Worm (Caenorhabditis elegans) whole organism, L4 larva: ENCODE data around the gene gst-35.

Source experiments
- F10B5.3 ChIP-seq: sonication (generic microtip); optimal IDR thresholded peaks from 2 replicates; lab custom pipeline; 2016; ENCODE audit warnings: mild to moderate bottlenecking, missing genetic modification characterization, missing compliant biosample characterization
- F26F4.8 ChIP-seq: fragments of 200-800 bp; sonication (Bioruptor generic); conservative IDR thresholded peaks from 2 replicates; pipeline ENCODE4 v1.3.6; 2022; ENCODE audit warnings: missing genetic modification characterization, missing compliant biosample characterization
- R02D3.7 ChIP-seq: fragments of 150-350 bp; sonication (generic microtip); optimal IDR thresholded peaks from 3 replicates; lab custom pipeline; 2014; ENCODE audit warnings: missing biosample characterization, missing genetic modification characterization
- T26A8.4 ChIP-seq: fragments of 200-800 bp; sonication (Bioruptor generic); IDR thresholded peaks from 2 replicates; pipeline ENCODE4 v1.3.6; 2022; ENCODE audit warnings: missing genetic modification characterization, missing compliant biosample characterization
- Y75B8A.6 ChIP-seq: fragments of 200-800 bp; sonication (Bioruptor generic); IDR thresholded peaks from 2 replicates; pipeline ENCODE4 v1.3.6; 2022; ENCODE audit warnings: missing genetic modification reagents, missing genetic modification characterization, missing compliant biosample characterization
- ZK337.2 ChIP-seq: fragments of 200-800 bp; sonication (Bioruptor generic); IDR thresholded peaks from 2 replicates; pipeline ENCODE4 v1.3.6; 2022; ENCODE audit warnings: missing genetic modification reagents, missing genetic modification characterization, missing compliant biosample characterization
- ama-1 ChIP-seq: fragments of 150-350 bp; optimal IDR thresholded peaks from 2 replicates; lab custom pipeline; 2014; ENCODE audit warnings: inconsistent platforms, mixed read lengths
- arid-1 ChIP-seq: fragments of 200-800 bp; sonication (Bioruptor generic); conservative IDR thresholded peaks from 2 replicates; pipeline ENCODE4 v1.3.6; 2022; ENCODE audit warnings: missing genetic modification reagents, missing genetic modification characterization, missing compliant biosample characterization
- ceh-20 ChIP-seq: fragments of 200-800 bp; sonication (Bioruptor generic); IDR thresholded peaks from 2 replicates; pipeline ENCODE4 v1.3.6; 2022; ENCODE audit warnings: missing genetic modification reagents, missing genetic modification characterization, missing compliant biosample characterization
- ceh-32 ChIP-seq: sonication (generic microtip); optimal IDR thresholded peaks from 2 replicates; lab custom pipeline; 2016; ENCODE audit warnings: mild to moderate bottlenecking, missing genetic modification characterization, missing compliant biosample characterization; ENCODE audit not compliant: poor library complexity
- ceh-44 ChIP-seq: fragments of 200-800 bp; sonication (Bioruptor generic); IDR thresholded peaks from 2 replicates; pipeline ENCODE4 v1.3.6; 2022; ENCODE audit warnings: missing genetic modification reagents, missing genetic modification characterization, missing compliant biosample characterization
- ceh-62 ChIP-seq: sonication (generic microtip); optimal IDR thresholded peaks from 2 replicates; lab custom pipeline; 2017; ENCODE audit warnings: missing biosample characterization, missing genetic modification characterization
- ceh-82 ChIP-seq: sonication (generic microtip); optimal IDR thresholded peaks from 2 replicates; lab custom pipeline; 2017; ENCODE audit warnings: missing biosample characterization, missing genetic modification characterization
- ctbp-1 ChIP-seq: fragments of 200-800 bp; sonication (Bioruptor generic); IDR thresholded peaks from 2 replicates; pipeline ENCODE4 v1.3.6; 2022; ENCODE audit warnings: missing genetic modification reagents, missing genetic modification characterization, missing compliant biosample characterization
- daf-12 ChIP-seq: fragments of 150-350 bp; optimal IDR thresholded peaks from 2 replicates; lab custom pipeline; 2014; ENCODE audit warnings: missing biosample characterization, missing genetic modification reagents, missing genetic modification characterization
- daf-19 ChIP-seq: fragments of 200-800 bp; sonication (Bioruptor generic); conservative IDR thresholded peaks from 2 replicates; pipeline ENCODE4 v1.3.6; 2022; ENCODE audit warnings: missing genetic modification characterization, missing compliant biosample characterization
- dmd-8 ChIP-seq: fragments of 200-800 bp; sonication (Bioruptor generic); IDR thresholded peaks from 2 replicates; pipeline ENCODE4 v1.3.6; 2022; ENCODE audit warnings: missing genetic modification characterization, missing compliant biosample characterization
- dmd-9 ChIP-seq: fragments of 200-800 bp; sonication (Bioruptor generic); IDR thresholded peaks from 2 replicates; pipeline ENCODE4 v1.3.6; 2022; ENCODE audit warnings: missing genetic modification reagents, missing genetic modification characterization, missing compliant biosample characterization
- dpl-1 ChIP-seq: fragments of 150-350 bp; optimal IDR thresholded peaks from 2 replicates; lab custom pipeline; 2014; ENCODE audit warnings: missing biosample characterization, missing genetic modification reagents, missing genetic modification characterization
- duxl-1 ChIP-seq: sonication (generic microtip); optimal IDR thresholded peaks from 2 replicates; lab custom pipeline; 2016; ENCODE audit warnings: mild to moderate bottlenecking, missing genetic modification characterization, moderate library complexity, missing compliant biosample characterization; ENCODE audit not compliant: poor library complexity
- dve-1 ChIP-seq: sonication (generic microtip); optimal IDR thresholded peaks from 2 replicates; lab custom pipeline; 2017; ENCODE audit warnings: antibody characterized with exemption, mild to moderate bottlenecking, missing genetic modification characterization, missing compliant biosample characterization; ENCODE audit not compliant: insufficient read depth
- egl-43 ChIP-seq: fragments of 200-800 bp; sonication (Bioruptor generic); IDR thresholded peaks from 2 replicates; pipeline ENCODE4 v1.3.6; 2022; ENCODE audit warnings: missing genetic modification reagents, missing genetic modification characterization, missing compliant biosample characterization
- gei-8 ChIP-seq: fragments of 200-800 bp; sonication (Bioruptor generic); optimal IDR thresholded peaks from 2 replicates; lab custom pipeline; 2018; ENCODE audit warnings: mild to moderate bottlenecking, missing genetic modification characterization, missing compliant biosample characterization
- hlh-30 ChIP-seq: sonication (generic microtip); optimal IDR thresholded peaks from 2 replicates; lab custom pipeline; 2017; ENCODE audit warnings: antibody characterized with exemption, mild to moderate bottlenecking, missing genetic modification characterization, missing compliant biosample characterization; ENCODE audit not compliant: insufficient read depth
- hmg-1.1 ChIP-seq: fragments of 200-800 bp; sonication (Bioruptor generic); IDR thresholded peaks from 2 replicates; pipeline ENCODE4 v1.3.6; 2022; ENCODE audit warnings: missing genetic modification reagents, missing genetic modification characterization, missing compliant biosample characterization
- jun-1 ChIP-seq: fragments of 150-350 bp; optimal IDR thresholded peaks from 2 replicates; lab custom pipeline; 2014; ENCODE audit warnings: missing biosample characterization, missing genetic modification reagents, missing genetic modification characterization
- lin-13 ChIP-seq: fragments of 150-350 bp; optimal IDR thresholded peaks from 2 replicates; lab custom pipeline; 2014; ENCODE audit warnings: missing biosample characterization, missing genetic modification reagents, missing genetic modification characterization
- lin-38 ChIP-seq: fragments of 200-800 bp; sonication (Bioruptor generic); IDR thresholded peaks from 2 replicates; pipeline ENCODE4 v1.3.6; 2022; ENCODE audit warnings: missing genetic modification reagents, missing genetic modification characterization, missing compliant biosample characterization
- lir-3 ChIP-seq: sonication (generic microtip); optimal IDR thresholded peaks from 2 replicates; lab custom pipeline; 2016; ENCODE audit warnings: mild to moderate bottlenecking, missing genetic modification characterization, missing compliant biosample characterization
- madf-5 ChIP-seq, 2 experiments: fragments of 200-800 bp; sonication (Bioruptor generic); IDR thresholded peaks; 2 replicates each; pipeline ENCODE4 v1.3.6; 2022; ENCODE audit warnings: missing compliant biosample characterization in 2 of 2, missing genetic modification characterization in 2 of 2
- mep-1 ChIP-seq: fragments of 150-350 bp; sonication (generic microtip); optimal IDR thresholded peaks from 3 replicates; lab custom pipeline; 2014; ENCODE audit warnings: missing biosample characterization, missing genetic modification characterization
- nhr-10 ChIP-seq: fragments of 150-350 bp; optimal IDR thresholded peaks from 2 replicates; lab custom pipeline; 2014; ENCODE audit warnings: missing biosample characterization, missing genetic modification characterization
- nhr-102 ChIP-seq: sonication (generic microtip); optimal IDR thresholded peaks from 2 replicates; lab custom pipeline; 2016; ENCODE audit warnings: mild to moderate bottlenecking, missing genetic modification characterization, moderate library complexity, missing compliant biosample characterization
- nhr-237 ChIP-seq: sonication (generic microtip); optimal IDR thresholded peaks from 2 replicates; lab custom pipeline; 2017; ENCODE audit warnings: missing biosample characterization, missing genetic modification characterization
- nhr-25 ChIP-seq: sonication (generic microtip); optimal IDR thresholded peaks from 2 replicates; lab custom pipeline; 2017; ENCODE audit warnings: missing genetic modification characterization, mild to moderate bottlenecking, missing compliant biosample characterization, antibody characterized with exemption, moderate library complexity, borderline replicate concordance; ENCODE audit not compliant: insufficient read depth
- nhr-6 ChIP-seq: fragments of 150-350 bp; optimal IDR thresholded peaks from 2 replicates; lab custom pipeline; 2014; ENCODE audit warnings: missing biosample characterization, missing genetic modification characterization
- nhr-77 ChIP-seq: fragments of 150-350 bp; optimal IDR thresholded peaks from 2 replicates; lab custom pipeline; 2014; ENCODE audit warnings: missing biosample characterization, missing genetic modification characterization
- spr-3 ChIP-seq: fragments of 200-800 bp; sonication (Bioruptor generic); optimal IDR thresholded peaks from 2 replicates; lab custom pipeline; 2018; ENCODE audit warnings: mild to moderate bottlenecking, missing genetic modification characterization, missing compliant biosample characterization
- tag-97 ChIP-seq: fragments of 200-800 bp; sonication (Bioruptor generic); IDR thresholded peaks from 2 replicates; pipeline ENCODE4 v1.3.6; 2022; ENCODE audit warnings: missing genetic modification characterization, missing compliant biosample characterization
- unc-62 ChIP-seq, 3 experiments: fragments of 150-350 bp in 1 of 3; sonication (generic microtip); optimal IDR thresholded peaks in 2 of 3; peaks in 1 of 3; 1 replicate in 1 of 3; 2 replicates in 2 of 3; lab custom pipeline; 2014 to 2017; ENCODE audit warnings: missing biosample characterization in 3 of 3, missing genetic modification characterization in 3 of 3, missing genetic modification reagents in 3 of 3, missing genotype in 1 of 3
- vab-7 ChIP-seq: fragments of 200-800 bp; sonication (Bioruptor generic); IDR thresholded peaks from 2 replicates; pipeline ENCODE4 v1.3.6; 2022; ENCODE audit warnings: missing genetic modification reagents, missing genetic modification characterization, missing compliant biosample characterization
- zag-1 ChIP-seq: fragments of 150-350 bp; optimal IDR thresholded peaks from 2 replicates; lab custom pipeline; 2014; ENCODE audit warnings: missing biosample characterization, missing genetic modification characterization
- zip-11 ChIP-seq: fragments of 200-800 bp; sonication (Bioruptor generic); IDR thresholded peaks from 2 replicates; pipeline ENCODE4 v1.3.6; 2022; ENCODE audit warnings: missing genetic modification characterization, missing compliant biosample characterization
- ztf-11 ChIP-seq: fragments of 150-350 bp; optimal IDR thresholded peaks from 2 replicates; lab custom pipeline; 2014; ENCODE audit warnings: missing biosample characterization, missing genetic modification characterization

gst-35 gene

ce11 chrII:15232705-15233104, 47.5 kb upstream of the gst-35 start, which contains the start of gene Y46E12BL.2 (continued):
- TF ChIP-seq hlh-30 (tag; lab: Kevin White, UChicago) (peak; percentile 79), dmd-8 (no peak), vab-7 (GFP tag; lab: Robert Waterston, UW) (0 out of 2 replicates have a peak, but pooled peaks have one; percentile 8), F10B5.3 (tag; lab: Kevin White, UChicago) (peak; percentile 4), nhr-6 (tag; lab: Kevin White, UChicago) (peak; percentile 88), ceh-82 (tag; lab: Kevin White, UChicago) (no peak), Y75B8A.6 (GFP tag; lab: Robert Waterston, UW) (no peak), hmg-1.1 (GFP tag; lab: Robert Waterston, UW) (peak; percentile 64), daf-12 (no peak), nhr-25 (tag; lab: Kevin White, UChicago) (peak; percentile 81), lir-3 (no peak), dve-1 (peak; percentile 58), mep-1 (tag; lab: Kevin White, UChicago) (peak; percentile 71), F26F4.8 (GFP tag; lab: Robert Waterston, UW) (no peak), ceh-20 (GFP tag; lab: Robert Waterston, UW) (peak; percentile 68), dpl-1 (GFP tag; lab: Kevin White, UChicago) (peak; percentile 90), ztf-11 (no peak), duxl-1 (tag; lab: Kevin White, UChicago) (peak; percentile 12), R02D3.7 (tag; lab: Kevin White, UChicago) (no peak), ZK337.2 (GFP tag; lab: Robert Waterston, UW) (peak; percentile 79), ama-1 (lab: Kevin White, UChicago) (peak; percentile 60), lin-38 (GFP tag; lab: Robert Waterston, UW) (peak; percentile 79), nhr-237 (no peak), dmd-9 (0 out of 2 replicates have a peak, but pooled peaks have one; percentile 40)
- TF ChIP-seq, all 104 proteins: peak for 40

- TF ChIP-seq unc-62 (GFP tag; optimal IDR thresholded peaks at IDR 0.05 in 1 of 2; lab: Kevin White, UChicago) (no peak), unc-62 (tag; optimal IDR thresholded peaks at IDR 0.05; lab: Kevin White, UChicago) (no peak), T26A8.4 (GFP tag; lab: Robert Waterston, UW) (0 out of 2 replicates have a peak, but pooled peaks have one; percentile 33), ama-1 (lab: Kevin White, UChicago) (peak; percentile 47)
- TF ChIP-seq, all 104 proteins: peak for 2
Measured at ce11 chrII:15229785-15230393, 44.7 kb upstream of the gst-35 start, which contains the start of gene spsb-2. Gene spsb-2 (plus strand): TSS chrII:15230343.

ce11 chrII:15228005-15228404, 42.8 kb upstream of the gst-35 start:
- TF ChIP-seq F26F4.8 (GFP tag; lab: Robert Waterston, UW): no peak
- TF ChIP-seq spr-3 (GFP tag; lab: Kevin White, UChicago): no peak
- no peak for TF ChIP-seq daf-12
- no peak for TF ChIP-seq gei-8 (GFP tag; lab: Kevin White, UChicago)
- no peak for TF ChIP-seq nhr-77 (tag; lab: Kevin White, UChicago)
- no peak for TF ChIP-seq madf-5 (GFP tag; IDR thresholded peaks at IDR 0.05; lab: Robert Waterston, UW)
- TF ChIP-seq ztf-11: no peak
- TF ChIP-seq daf-19 (GFP tag; lab: Robert Waterston, UW): no peak
- TF ChIP-seq unc-62 (GFP tag; optimal IDR thresholded peaks at IDR 0.05 in 1 of 2; lab: Kevin White, UChicago): peak in 1 of 2 experiments; percentile 96
- TF ChIP-seq unc-62 (tag; optimal IDR thresholded peaks at IDR 0.05; lab: Kevin White, UChicago): no peak
- no peak for TF ChIP-seq zip-11 (GFP tag; lab: Robert Waterston, UW)
- no peak for TF ChIP-seq tag-97
- TF ChIP-seq jun-1 (tag; lab: Kevin White, UChicago): no peak
- no peak for TF ChIP-seq vab-7 (GFP tag; lab: Robert Waterston, UW)
- TF ChIP-seq nhr-102 (tag; lab: Kevin White, UChicago): no peak
- TF ChIP-seq ceh-20 (GFP tag; lab: Robert Waterston, UW): no peak
- TF ChIP-seq lin-13 (GFP tag; lab: Kevin White, UChicago): no peak
- no peak for TF ChIP-seq dmd-9
- TF ChIP-seq ctbp-1 (GFP tag; lab: Robert Waterston, UW): no peak
- no peak for TF ChIP-seq R02D3.7 (tag; lab: Kevin White, UChicago)
- no peak for TF ChIP-seq nhr-10 (tag; lab: Kevin White, UChicago)
- no peak for TF ChIP-seq zag-1 (tag; lab: Kevin White, UChicago)
- TF ChIP-seq egl-43: 0 out of 2 replicates have a peak, but pooled peaks have one; percentile 9
- TF ChIP-seq ceh-62 (tag; lab: Kevin White, UChicago): no peak
- TF ChIP-seq arid-1 (GFP tag; lab: Robert Waterston, UW): 0 out of 2 replicates have a peak, but pooled peaks have one; percentile 3
- no peak for TF ChIP-seq ceh-44 (GFP tag; lab: Robert Waterston, UW)
- TF ChIP-seq duxl-1 (tag; lab: Kevin White, UChicago): no peak
- TF ChIP-seq ama-1 (lab: Kevin White, UChicago): peak; percentile 23
- no peak for TF ChIP-seq ceh-32 (tag; lab: Kevin White, UChicago)
